Worm (Caenorhabditis elegans): Measurements from ENCODE around the gene srx-114.

DNA sequence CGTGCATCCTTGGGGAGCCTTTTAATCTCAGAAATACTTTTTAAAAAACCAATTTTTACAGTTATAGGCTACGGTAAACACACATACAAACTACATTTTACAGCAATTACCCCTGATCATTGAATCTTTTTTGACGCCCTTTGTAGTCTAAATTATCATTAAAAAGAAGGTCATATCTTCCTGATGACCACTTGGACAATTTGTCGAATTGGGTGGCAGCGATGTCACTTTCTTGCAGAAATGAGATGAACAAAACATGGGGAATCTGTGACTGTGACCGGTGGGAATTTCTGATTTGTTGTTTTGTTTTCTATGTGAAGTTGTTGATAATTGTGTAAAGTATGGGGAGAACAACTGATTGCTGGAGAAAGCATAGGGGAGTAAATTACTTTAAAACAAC lies 16.7 kb upstream of the srx-114 start:
- TF ChIP-seq scrt-1 (GFP tag; IDR thresholded peaks at IDR 0.05) (no peak), tbx-37 (GFP tag; conservative IDR thresholded peaks at IDR 0.05) (no peak), ama-1 (optimal IDR thresholded peaks at IDR 0.05) (no peak), tra-4 (tag; optimal IDR thresholded peaks at IDR 0.05) (no peak), hnd-1 (tag; optimal IDR thresholded peaks at IDR 0.05) (no peak), hmg-4 (GFP tag; optimal IDR thresholded peaks at IDR 0.05) (no peak), ceh-36 (tag; optimal IDR thresholded peaks at IDR 0.05) (no peak), B0310.2 (tag; optimal IDR thresholded peaks at IDR 0.05) (no peak), F13C5.2 (tag; optimal IDR thresholded peaks at IDR 0.05) (no peak), hmbx-1 (tag; optimal IDR thresholded peaks at IDR 0.05) (no peak), sea-1 (GFP tag; conservative IDR thresholded peaks at IDR 0.05) (no peak), tbx-11 (GFP tag; IDR thresholded peaks at IDR 0.05) (no peak)
